Worm (Caenorhabditis elegans) whole organism, midembryonic: Measurements from ENCODE around the gene F59E12.3.
A peak's percentile ranks its signal among the peaks of the same experiment; 100 is the strongest.

ENCODE experiments used
- cog-1 ChIP-seq: sonication (generic microtip); optimal IDR thresholded peaks from 2 replicates; lab custom pipeline; 2016; ENCODE audit warnings: missing genetic modification characterization, missing compliant biosample characterization
- klf-2 ChIP-seq: fragments of 200-800 bp; sonication (Bioruptor generic); conservative IDR thresholded peaks from 2 replicates; pipeline ENCODE4 v1.3.6; 2022; ENCODE audit warnings: missing genetic modification reagents, missing genetic modification characterization, missing compliant biosample characterization
- med-1 ChIP-seq: sonication (generic microtip); optimal IDR thresholded peaks from 2 replicates; lab custom pipeline; 2017; ENCODE audit warnings: missing genetic modification characterization, mild to moderate bottlenecking, missing compliant biosample characterization, antibody characterized with exemption, missing genetic modification reagents; ENCODE audit not compliant: insufficient read depth
- ztf-23 ChIP-seq: fragments of 200-800 bp; sonication (Bioruptor generic); IDR thresholded peaks from 2 replicates; pipeline ENCODE4 v1.3.6; 2022; ENCODE audit warnings: missing genetic modification reagents, missing genetic modification characterization, missing compliant biosample characterization

Gene F59E12.3

DNA sequence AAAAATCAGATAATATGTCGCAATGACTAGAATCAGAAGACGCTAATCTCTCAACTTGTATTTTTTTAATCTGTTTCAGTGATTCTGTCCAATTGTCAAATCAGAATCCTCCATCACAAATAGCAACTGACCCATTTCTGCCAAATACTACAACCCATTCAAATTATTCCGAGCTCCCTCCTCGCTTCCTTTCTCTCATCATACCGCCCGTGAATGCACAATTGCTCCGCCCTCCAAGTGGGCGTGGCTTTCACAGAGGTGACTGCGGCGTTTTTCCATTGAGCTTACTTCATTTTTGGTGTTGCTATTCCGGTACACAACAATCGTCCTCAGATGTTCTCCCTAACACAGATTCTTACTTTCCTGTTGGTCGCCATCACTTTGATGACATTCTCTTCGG lies 42.5 kb downstream of the F59E12.3 start, which contains the start of gene flp-27:
TSS of gene flp-27 (plus strand) at position 301 of the 400 bp plus-strand sequence.
- TF ChIP-seq ztf-23 (GFP tag; lab: Robert Waterston, UW) (no peak), cog-1 (tag; lab: Kevin White, UChicago) (no peak)

DNA sequence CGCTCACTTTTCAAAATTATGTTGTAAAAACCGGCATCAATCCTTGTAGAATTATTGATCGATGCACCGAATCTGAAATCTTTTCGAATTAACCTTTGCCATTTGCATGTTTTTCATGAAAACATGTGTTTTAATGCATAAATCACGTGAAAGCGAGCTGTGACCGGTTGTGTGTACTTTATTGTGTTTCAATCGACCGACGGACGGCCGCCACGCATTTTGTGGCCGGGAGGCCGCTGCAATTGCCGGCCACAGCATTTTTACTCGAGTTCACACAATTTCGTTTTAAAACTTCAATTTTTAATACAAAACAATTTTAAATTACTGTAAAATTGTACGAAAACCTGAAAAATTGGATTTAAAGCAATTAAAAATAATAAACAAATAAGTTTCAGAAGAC lies 50.8 kb downstream of the F59E12.3 start, which contains the start of gene C25H3.11:
TSS of gene C25H3.11 (minus strand) at position 82 of the 400 bp plus-strand sequence.
- TF ChIP-seq med-1, result no peak
- peak; percentile 46; the same call in 1 of the 2 replicates for TF ChIP-seq klf-2 (GFP tag; lab: Robert Waterston, UW)
